Fruit fly (Drosophila melanogaster) whole organism, wandering third instar larva: ENCODE measurements around the gene mex1.

ENCODE experiments used
- Dfd ChIP-seq: fragments of >200 bp; optimal IDR thresholded peaks from 2 replicates; lab custom pipeline; 2017; ENCODE audit warnings: missing biosample characterization, missing genetic modification characterization
- GATAd ChIP-seq: sonication (Bioruptor generic); optimal IDR thresholded peaks from 2 replicates; lab custom pipeline; 2016; ENCODE audit warnings: missing biosample characterization, missing genetic modification characterization
- Myc ChIP-seq: fragments of >200 bp; optimal IDR thresholded peaks from 2 replicates; lab custom pipeline; 2017
- Vsx2 ChIP-seq: fragments of 200-300, 225-300 bp; sonication (Bioruptor generic); optimal IDR thresholded peaks from 2 replicates; lab custom pipeline; 2018; ENCODE audit warnings: missing biosample characterization, missing genetic modification characterization; ENCODE audit not compliant: partially characterized antibody
- fru ChIP-seq: fragments of 200-800 bp; sonication (Bioruptor generic); optimal IDR thresholded peaks from 3 replicates; lab custom pipeline; 2016; ENCODE audit warnings: missing biosample characterization, mild to moderate bottlenecking, missing genetic modification characterization
- h ChIP-seq: fragments of 200-800 bp; sonication (Bioruptor generic); optimal IDR thresholded peaks from 3 replicates; lab custom pipeline; 2016; ENCODE audit warnings: missing biosample characterization, mild to moderate bottlenecking, missing genetic modification characterization
- psq ChIP-seq: fragments of 200-800 bp; sonication (Bioruptor generic); optimal IDR thresholded peaks from 3 replicates; lab custom pipeline; 2017; ENCODE audit warnings: missing biosample characterization, mild to moderate bottlenecking, missing genetic modification characterization, moderate library complexity
- sage ChIP-seq: fragments of 200-800 bp; sonication (Bioruptor generic); optimal IDR thresholded peaks from 2 replicates; lab custom pipeline; 2016; ENCODE audit warnings: missing biosample characterization, mild to moderate bottlenecking, missing genetic modification characterization
- usp ChIP-seq: fragments of >200 bp; optimal IDR thresholded peaks from 2 replicates; lab custom pipeline; 2017; ENCODE audit warnings: missing biosample characterization, missing genetic modification characterization

dm6 chr3L:15547187-15547790 is 27.9 kb upstream of the mex1 start:
- TF ChIP-seq GATAd (GFP tag; lab: Kevin White, UChicago) (no peak), sage (GFP tag; lab: Kevin White, UChicago) (no peak), fru (no peak), h (no peak), psq (no peak), Dfd (GFP tag; lab: Kevin White, UChicago) (no peak), Myc (lab: Kevin White, UChicago) (no peak), usp (GFP tag; lab: Kevin White, UChicago) (no peak), Vsx2 (GFP tag; lab: Kevin White, UChicago) (no peak)
